Worm (Caenorhabditis elegans) whole organism, early embryonic: ENCODE measurements around the gene ugt-17.

Experiments used
- F13C5.2 ChIP-seq: sonication (generic microtip); optimal IDR thresholded peaks from 2 replicates; lab custom pipeline; 2017; ENCODE audit warnings: mild to moderate bottlenecking, missing genetic modification characterization, inconsistent platforms, missing compliant biosample characterization
- aly-1 ChIP-seq: sonication (generic microtip); optimal IDR thresholded peaks from 2 replicates; lab custom pipeline; 2016; ENCODE audit warnings: missing genetic modification characterization, missing compliant biosample characterization
- ama-1 ChIP-seq: fragments of 150-350 bp; optimal IDR thresholded peaks from 2 replicates; lab custom pipeline; 2014
- ets-7 ChIP-seq: sonication (generic microtip); optimal IDR thresholded peaks from 2 replicates; lab custom pipeline; 2016; ENCODE audit warnings: missing genotype, missing genetic modification characterization, missing compliant biosample characterization
- flt-1 ChIP-seq: fragments of 200-800 bp; sonication (Bioruptor generic); IDR thresholded peaks from 2 replicates; pipeline ENCODE4 v1.3.6; 2022; ENCODE audit warnings: missing genetic modification characterization, missing compliant biosample characterization
- hmbx-1 ChIP-seq: sonication (generic microtip); optimal IDR thresholded peaks from 2 replicates; lab custom pipeline; 2016; ENCODE audit warnings: mild to moderate bottlenecking, missing genetic modification characterization, missing compliant biosample characterization
- pes-1 ChIP-seq: fragments of 200-800 bp; sonication (Bioruptor generic); IDR thresholded peaks from 2 replicates; pipeline ENCODE4 v1.3.6; 2022; ENCODE audit warnings: missing genetic modification reagents, missing genetic modification characterization, missing compliant biosample characterization
- scrt-1 ChIP-seq: fragments of 200-800 bp; sonication (Bioruptor generic); IDR thresholded peaks from 2 replicates; pipeline ENCODE4 v1.3.6; 2022; ENCODE audit warnings: missing genetic modification characterization, missing compliant biosample characterization
- tbx-11 ChIP-seq: fragments of 200-800 bp; sonication (Bioruptor generic); IDR thresholded peaks from 2 replicates; pipeline ENCODE4 v1.3.6; 2022; ENCODE audit warnings: missing genetic modification characterization, missing compliant biosample characterization
- tra-4 ChIP-seq: sonication (generic microtip); optimal IDR thresholded peaks from 2 replicates; lab custom pipeline; 2017; ENCODE audit warnings: missing genetic modification characterization, missing compliant biosample characterization

DNA sequence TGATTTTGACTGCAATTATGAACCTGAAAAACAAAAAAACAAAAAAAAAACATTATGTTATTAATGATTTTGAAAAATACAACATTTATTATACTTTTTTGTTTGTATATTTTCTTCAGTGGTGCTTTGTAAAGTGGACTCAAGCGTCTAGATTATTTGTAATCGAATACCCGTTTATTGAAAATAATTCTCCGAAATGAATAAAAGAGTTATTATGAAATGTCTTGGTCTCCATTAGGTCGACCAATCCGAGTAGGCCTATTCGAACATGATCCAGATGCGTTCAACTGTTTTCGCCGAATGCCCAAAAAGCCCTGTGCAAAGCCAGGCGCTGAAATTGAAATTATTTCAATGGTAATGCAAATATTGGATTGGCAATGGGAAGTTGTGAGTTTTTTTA, 12.7 kb upstream of the ugt-17 start, which contains the start of gene C08B6.5:
- no peak for TF ChIP-seq scrt-1
- TF ChIP-seq tbx-11 = no peak
- no peak for TF ChIP-seq tra-4 (tag; lab: Kevin White, UChicago)
- no peak for TF ChIP-seq F13C5.2 (tag; lab: Kevin White, UChicago)
- no peak for TF ChIP-seq ama-1 (lab: Kevin White, UChicago)
- no peak for TF ChIP-seq ets-7 (tag; lab: Kevin White, UChicago)
- no peak for TF ChIP-seq aly-1
- TF ChIP-seq pes-1 (GFP tag; lab: Robert Waterston, UW) = no peak
- no peak for TF ChIP-seq hmbx-1
- TF ChIP-seq flt-1 (GFP tag; lab: Robert Waterston, UW) = no peak
